Fruit fly (Drosophila melanogaster) whole organism, embryonic: ENCODE results near the gene Tnks.
A peak's percentile ranks its signal among the peaks of the same experiment; 100 is the strongest.

Experiments
- B-H1 ChIP-seq: fragments of 200-800 bp; sonication (Bioruptor generic); IDR thresholded peaks from 3 replicates; pipeline ENCODE4 v1.3.6; 2022; ENCODE audit warnings: missing biosample characterization, missing genetic modification characterization
- Bgb ChIP-seq: fragments of 200-800 bp; sonication (Bioruptor generic); IDR thresholded peaks from 2 replicates; pipeline ENCODE4 v1.3.6; 2022; ENCODE audit warnings: missing biosample characterization, missing genetic modification characterization; ENCODE audit not compliant: partially characterized antibody
- BtbVII ChIP-seq: fragments of 200-800 bp; sonication (Bioruptor generic); optimal IDR thresholded peaks from 3 replicates; lab custom pipeline; 2017; ENCODE audit warnings: missing biosample characterization, mild to moderate bottlenecking, missing genetic modification characterization
- CG10267 ChIP-seq: fragments of 200-800 bp; sonication (Bioruptor generic); optimal IDR thresholded peaks from 2 replicates; lab custom pipeline; 2018; ENCODE audit warnings: missing biosample characterization, mild to moderate bottlenecking, missing genetic modification characterization, moderate library complexity
- CG11085 ChIP-seq: fragments of 200-800 bp; sonication (Bioruptor generic); IDR thresholded peaks from 2 replicates; pipeline ENCODE4 v1.3.6; 2022; ENCODE audit warnings: missing biosample characterization, missing genetic modification characterization
- CG11696 ChIP-seq: fragments of 200-800 bp; sonication (Bioruptor generic); IDR thresholded peaks from 2 replicates; pipeline ENCODE4 v1.3.6; 2022; ENCODE audit warnings: missing biosample characterization, missing genetic modification characterization
- CG12236 ChIP-seq: fragments of 200-800 bp; sonication (Bioruptor generic); optimal IDR thresholded peaks from 2 replicates; lab custom pipeline; 2016; ENCODE audit warnings: missing biosample characterization, missing genetic modification characterization
- CG12744 ChIP-seq: fragments of 200-800 bp; sonication (Bioruptor generic); optimal IDR thresholded peaks from 2 replicates; lab custom pipeline; 2016; ENCODE audit warnings: missing biosample characterization, missing genetic modification characterization
- CG13775 ChIP-seq: fragments of 200-800 bp; sonication (Bioruptor generic); optimal IDR thresholded peaks from 3 replicates; lab custom pipeline; 2017; ENCODE audit warnings: missing biosample characterization, mild to moderate bottlenecking, missing genetic modification characterization
- CG30431 ChIP-seq: fragments of 200-800 bp; sonication (Bioruptor generic); optimal IDR thresholded peaks from 2 replicates; lab custom pipeline; 2017; ENCODE audit warnings: missing biosample characterization, missing genetic modification characterization
- CG34224 ChIP-seq: fragments of 200-800 bp; sonication (Bioruptor generic); IDR thresholded peaks from 3 replicates; pipeline ENCODE4 v1.3.6; 2022; ENCODE audit warnings: missing biosample characterization, missing genetic modification characterization; ENCODE audit not compliant: partially characterized antibody
- CG7963 ChIP-seq: fragments of 200-800 bp; sonication (Bioruptor generic); IDR thresholded peaks from 3 replicates; pipeline ENCODE4 v1.3.6; 2022; ENCODE audit warnings: missing biosample characterization, missing genetic modification characterization; ENCODE audit not compliant: partially characterized antibody
- CTCF ChIP-seq: fragments of 200-800 bp; sonication (Bioruptor generic); optimal IDR thresholded peaks from 2 replicates; lab custom pipeline; 2017; ENCODE audit warnings: missing biosample characterization, mild to moderate bottlenecking, missing genetic modification characterization, moderate library complexity
- Dad ChIP-seq: fragments of 200-800 bp; sonication (Bioruptor generic); optimal IDR thresholded peaks from 3 replicates; lab custom pipeline; 2016; ENCODE audit warnings: missing biosample characterization, missing genetic modification characterization
- Deaf1 ChIP-seq: fragments of 200-800 bp; optimal IDR thresholded peaks from 3 replicates; lab custom pipeline; 2019; ENCODE audit warnings: missing biosample characterization, mild to moderate bottlenecking, missing genetic modification characterization, moderate library complexity
- Dll ChIP-seq: fragments of 200-800 bp; sonication (Bioruptor generic); IDR thresholded peaks from 4 replicates; pipeline ENCODE4 v1.3.6; 2022; ENCODE audit warnings: missing biosample characterization, missing genetic modification characterization; ENCODE audit not compliant: partially characterized antibody
- Dp ChIP-seq: fragments of 200-800 bp; sonication (Bioruptor generic); optimal IDR thresholded peaks from 2 replicates; lab custom pipeline; 2018; ENCODE audit warnings: missing biosample characterization, mild to moderate bottlenecking, missing genetic modification characterization, moderate library complexity
- GATAe ChIP-seq: fragments of 200-800 bp; sonication (Bioruptor generic); conservative IDR thresholded peaks from 2 replicates; pipeline ENCODE4 v1.3.6; 2022; ENCODE audit warnings: missing biosample characterization, missing genetic modification characterization
- Hey ChIP-seq: fragments of 200-800 bp; sonication (Bioruptor generic); optimal IDR thresholded peaks from 3 replicates; lab custom pipeline; 2018; ENCODE audit warnings: missing biosample characterization, mild to moderate bottlenecking, missing genetic modification characterization
- Hr78 ChIP-seq, 2 experiments: fragments of 200-800 bp in 1 of 2; fragments of >200 bp in 1 of 2; sonication (Bioruptor generic) in 1 of 2; optimal IDR thresholded peaks; 2 replicates each; lab custom pipeline; 2017 to 2019; ENCODE audit warnings: missing biosample characterization in 2 of 2, missing genetic modification characterization in 2 of 2, mild to moderate bottlenecking in 1 of 2, moderate library complexity in 1 of 2
- Med ChIP-seq: fragments of 200-800 bp; sonication (Bioruptor generic); peaks from one replicate; lab custom pipeline; 2016; ENCODE audit warnings: missing biosample characterization, missing genetic modification characterization, mild to moderate bottlenecking, inconsistent platforms, moderate library complexity
- Myb ChIP-seq: fragments of 200-800 bp; sonication (Bioruptor generic); optimal IDR thresholded peaks from 2 replicates; lab custom pipeline; 2016; ENCODE audit warnings: missing biosample characterization, missing genetic modification characterization
- Six4 ChIP-seq: fragments of 200-800 bp; sonication (Bioruptor generic); optimal IDR thresholded peaks from 2 replicates; lab custom pipeline; 2016; ENCODE audit warnings: missing biosample characterization, missing genetic modification characterization
- Sox102F ChIP-seq: fragments of 200-800 bp; sonication (Bioruptor generic); optimal IDR thresholded peaks from 2 replicates; lab custom pipeline; 2018; ENCODE audit warnings: missing biosample characterization, mild to moderate bottlenecking, missing genetic modification characterization, moderate library complexity
- Xrp1 ChIP-seq: fragments of 200-800 bp; sonication (Bioruptor generic); IDR thresholded peaks from 2 replicates; pipeline ENCODE4 v1.3.6; 2022; ENCODE audit warnings: missing biosample characterization, missing genetic modification characterization
- amos ChIP-seq: fragments of 200-800 bp; sonication (Bioruptor generic); IDR thresholded peaks from 2 replicates; pipeline ENCODE4 v1.3.6; 2022; ENCODE audit warnings: missing biosample characterization, missing genetic modification characterization; ENCODE audit not compliant: partially characterized antibody
- crc ChIP-seq: fragments of 200-800 bp; sonication (Bioruptor generic); optimal IDR thresholded peaks from 2 replicates; lab custom pipeline; 2016; ENCODE audit warnings: missing biosample characterization, missing genetic modification characterization
- exex ChIP-seq: fragments of 200-800 bp; sonication (Bioruptor generic); optimal IDR thresholded peaks from 4 replicates; lab custom pipeline; 2018; ENCODE audit warnings: missing biosample characterization, mild to moderate bottlenecking, missing genetic modification characterization, moderate library complexity
- fd64A ChIP-seq: fragments of 200-800 bp; sonication (Bioruptor generic); optimal IDR thresholded peaks from 3 replicates; lab custom pipeline; 2018; ENCODE audit warnings: missing biosample characterization, mild to moderate bottlenecking, missing genetic modification characterization
- grn ChIP-seq: fragments of 200-800 bp; sonication (Bioruptor generic); optimal IDR thresholded peaks from 3 replicates; lab custom pipeline; 2017; ENCODE audit warnings: missing biosample characterization, missing genetic modification characterization
- hbn ChIP-seq: fragments of 200-800 bp; sonication (Bioruptor generic); IDR thresholded peaks from 2 replicates; pipeline ENCODE4 v1.3.6; 2022; ENCODE audit warnings: missing biosample characterization, missing genetic modification characterization; ENCODE audit not compliant: partially characterized antibody
- ind ChIP-seq: fragments of 200-800 bp; sonication (Bioruptor generic); optimal IDR thresholded peaks from 3 replicates; lab custom pipeline; 2016; ENCODE audit warnings: missing biosample characterization, missing genetic modification characterization
- inv ChIP-seq: fragments of 200-800 bp; sonication (Bioruptor generic); IDR thresholded peaks from 2 replicates; pipeline ENCODE4 v1.3.6; 2022; ENCODE audit warnings: missing biosample characterization, missing genetic modification characterization; ENCODE audit not compliant: partially characterized antibody
- odd ChIP-seq: fragments of 200-800 bp; sonication (Bioruptor generic); optimal IDR thresholded peaks from 2 replicates; lab custom pipeline; 2017; ENCODE audit warnings: missing biosample characterization, mild to moderate bottlenecking, missing genetic modification characterization
- sc ChIP-seq, 3 experiments: fragments of >200 bp in 2 of 3; fragments of 200-800 bp in 1 of 3; sonication (Bioruptor generic) in 1 of 3; optimal IDR thresholded peaks; 2 replicates in 2 of 3; 3 replicates in 1 of 3; lab custom pipeline; 2017; ENCODE audit warnings: mild to moderate bottlenecking in 1 of 3, missing biosample characterization in 1 of 3, missing genetic modification characterization in 1 of 3, missing genetic modification reagents in 1 of 3
- seq ChIP-seq: fragments of 200-800 bp; sonication (Bioruptor generic); IDR thresholded peaks from 2 replicates; pipeline ENCODE4 v1.3.6; 2022; ENCODE audit warnings: missing biosample characterization, missing genetic modification characterization
- stc ChIP-seq: fragments of 200-800 bp; sonication (Bioruptor generic); IDR thresholded peaks from 2 replicates; pipeline ENCODE4 v1.3.6; 2022; ENCODE audit warnings: missing biosample characterization, missing genetic modification characterization
- stwl ChIP-seq: fragments of 200-800 bp; sonication (Bioruptor generic); optimal IDR thresholded peaks from 3 replicates; lab custom pipeline; 2018; ENCODE audit warnings: missing biosample characterization, mild to moderate bottlenecking, missing genetic modification characterization, moderate library complexity
- unc-4 ChIP-seq: fragments of 200-800 bp; sonication (Bioruptor generic); IDR thresholded peaks from 2 replicates; pipeline ENCODE4 v1.3.6; 2022; ENCODE audit warnings: missing biosample characterization, missing genetic modification characterization; ENCODE audit not compliant: partially characterized antibody
- wdn ChIP-seq: fragments of 200-800 bp; sonication (Bioruptor generic); IDR thresholded peaks from 2 replicates; pipeline ENCODE4 v1.3.6; 2022; ENCODE audit warnings: missing biosample characterization, missing genetic modification characterization
- zen2 ChIP-seq: fragments of 200-800 bp; sonication (Bioruptor generic); IDR thresholded peaks from 3 replicates; pipeline ENCODE4 v1.3.6; 2022; ENCODE audit warnings: missing biosample characterization, missing genetic modification characterization; ENCODE audit not compliant: partially characterized antibody

Tnks gene

dm6 chr3R:25626625-25627275 lies 34.3 kb downstream of the Tnks start, which contains the start of gene Ssadh (continued):
- TF ChIP-seq CG10267 (tag; lab: Kevin White, UChicago) (peak; percentile 44), Myb (peak; percentile 99), stwl (tag; lab: Kevin White, UChicago) (peak; percentile 54)
- TF ChIP-seq, all 482 proteins: peak for 77

- no peak for TF ChIP-seq sc (optimal IDR thresholded peaks at IDR 0.05; lab: Kevin White, UChicago)
- no peak for TF ChIP-seq sc (GFP tag; optimal IDR thresholded peaks at IDR 0.05; lab: Kevin White, UChicago)
- TF ChIP-seq Hey (tag; lab: Kevin White, UChicago) = no peak
- TF ChIP-seq grn (GFP tag; lab: Kevin White, UChicago) = peak; percentile 91
- TF ChIP-seq Med (GFP tag; lab: Kevin White, UChicago) = peak; percentile 58
- peak; percentile 51 for TF ChIP-seq exex (tag; lab: Kevin White, UChicago)
- TF ChIP-seq GATAe = peak; percentile 76; the same call in 1 of the 2 replicates
- TF ChIP-seq Deaf1 (tag; lab: Kevin White, UChicago) = peak; percentile 79
- TF ChIP-seq Hr78 (GFP tag; optimal IDR thresholded peaks at IDR 0.05; lab: Kevin White, UChicago) = peak in 1 of 2 experiments; percentile 90
- TF ChIP-seq, all 482 proteins: peak for 6
These were observed 35.0 kb downstream of the Tnks start for dm6 chr3R:25625940-25626624.

- TF ChIP-seq Sox102F (peak; percentile 26), seq (GFP tag; lab: Robert Waterston, UW) (no peak), unc-4 (GFP tag; lab: Robert Waterston, UW) (peak; percentile 92), fd64A (GFP tag; lab: Kevin White, UChicago) (no peak), CG34224 (peak; percentile 97), crc (no peak), CG13775 (GFP tag; lab: Kevin White, UChicago) (peak; percentile 29), CG7963 (GFP tag; lab: Robert Waterston, UW) (peak; percentile 97), Six4 (GFP tag; lab: Kevin White, UChicago) (no peak), Bgb (GFP tag; lab: Robert Waterston, UW) (peak; percentile 98), ind (GFP tag; lab: Kevin White, UChicago) (no peak), Dp (GFP tag; lab: Kevin White, UChicago) (peak; percentile 87), stc (GFP tag; lab: Robert Waterston, UW) (peak; percentile 52; the same call in 1 of the 2 replicates), BtbVII (peak; percentile 23), hbn (GFP tag; lab: Robert Waterston, UW) (peak; percentile 85), CG12236 (no peak), CG12744 (GFP tag; lab: Kevin White, UChicago) (no peak), CG11696 (GFP tag; lab: Robert Waterston, UW) (no peak), Dad (GFP tag; lab: Kevin White, UChicago) (no peak), CG11085 (GFP tag; lab: Robert Waterston, UW) (no peak), odd (GFP tag; lab: Kevin White, UChicago) (no peak), zen2 (GFP tag; lab: Robert Waterston, UW) (peak; percentile 96), amos (GFP tag; lab: Robert Waterston, UW) (peak; percentile 90), CG30431 (GFP tag; lab: Kevin White, UChicago) (no peak), Xrp1 (GFP tag; lab: Robert Waterston, UW) (peak; percentile 50; the same call in 1 of the 2 replicates), Dll (GFP tag; lab: Robert Waterston, UW) (peak; percentile 92), wdn (GFP tag; lab: Robert Waterston, UW) (no peak), B-H1 (GFP tag; lab: Robert Waterston, UW) (peak; percentile 28; the same call in 1 of the 3 replicates), inv (GFP tag; lab: Robert Waterston, UW) (peak; percentile 82), CTCF (peak; percentile 15)
These were observed 37.0 kb downstream of the Tnks start, which contains the start of gene Npl4 for dm6 chr3R:25623800-25624791. Gene Npl4 (minus strand): TSS chr3R:25624662.
